Fruit fly (Drosophila melanogaster) whole organism, embryonic: ENCODE measurements around the gene CG33286.

ENCODE experiments used
- CG10209 ChIP-seq: fragments of 200-800 bp; sonication (Bioruptor generic); optimal IDR thresholded peaks from 3 replicates; lab custom pipeline; 2017; ENCODE audit warnings: missing biosample characterization, mild to moderate bottlenecking, missing genetic modification characterization, missing genetic modification reagents
- CG10979 ChIP-seq: fragments of 200-800 bp; sonication (Bioruptor generic); optimal IDR thresholded peaks from 2 replicates; lab custom pipeline; 2018; ENCODE audit warnings: missing biosample characterization, mild to moderate bottlenecking, missing genetic modification characterization, moderate library complexity
- CG12104 ChIP-seq: fragments of 200-800 bp; sonication (Bioruptor generic); optimal IDR thresholded peaks from 3 replicates; lab custom pipeline; 2016; ENCODE audit warnings: missing biosample characterization, missing genetic modification characterization
- CG12155 ChIP-seq: fragments of 200-800 bp; sonication (Bioruptor generic); optimal IDR thresholded peaks from 3 replicates; lab custom pipeline; 2016; ENCODE audit warnings: missing biosample characterization, missing genetic modification characterization
- CG14965 ChIP-seq: fragments of 200-800 bp; sonication (Bioruptor generic); optimal IDR thresholded peaks from 2 replicates; lab custom pipeline; 2016; ENCODE audit warnings: missing biosample characterization, missing genetic modification characterization, borderline replicate concordance
- CG17568 ChIP-seq: fragments of 200-800 bp; sonication (Bioruptor generic); optimal IDR thresholded peaks from 2 replicates; lab custom pipeline; 2018; ENCODE audit warnings: missing biosample characterization, mild to moderate bottlenecking, missing genetic modification characterization, moderate library complexity
- CG17802 ChIP-seq: fragments of 200-800 bp; sonication (Bioruptor generic); optimal IDR thresholded peaks from 2 replicates; lab custom pipeline; 2018; ENCODE audit warnings: missing biosample characterization, mild to moderate bottlenecking, missing genetic modification characterization, moderate library complexity
- CG18476 ChIP-seq: fragments of 200-800 bp; sonication (Bioruptor generic); optimal IDR thresholded peaks from 2 replicates; lab custom pipeline; 2016; ENCODE audit warnings: missing biosample characterization, mild to moderate bottlenecking, missing genetic modification characterization
- CG18599 ChIP-seq: fragments of 200-800 bp; sonication (Bioruptor generic); optimal IDR thresholded peaks from 3 replicates; lab custom pipeline; 2017; ENCODE audit warnings: missing biosample characterization, missing genetic modification characterization, mild to moderate bottlenecking, moderate library complexity, missing genetic modification reagents
- CG18764 ChIP-seq: fragments of 200-800 bp; sonication (Bioruptor generic); optimal IDR thresholded peaks from 3 replicates; lab custom pipeline; 2016; ENCODE audit warnings: missing biosample characterization, missing genetic modification characterization
- CG30403 ChIP-seq: fragments of 200-800 bp; sonication (Bioruptor generic); optimal IDR thresholded peaks from 3 replicates; lab custom pipeline; 2016; ENCODE audit warnings: missing biosample characterization, missing genetic modification characterization
- CG31365 ChIP-seq: fragments of 200-800 bp; sonication (Bioruptor generic); optimal IDR thresholded peaks from 2 replicates; lab custom pipeline; 2018; ENCODE audit warnings: missing biosample characterization, mild to moderate bottlenecking, missing genetic modification characterization
- CG4617 ChIP-seq: fragments of 200-800 bp; sonication (Bioruptor generic); optimal IDR thresholded peaks from 3 replicates; lab custom pipeline; 2016; ENCODE audit warnings: missing biosample characterization, missing genetic modification characterization, borderline replicate concordance
- CG7556 ChIP-seq: fragments of 200-800 bp; sonication (Bioruptor generic); optimal IDR thresholded peaks from 2 replicates; lab custom pipeline; 2017; ENCODE audit warnings: missing biosample characterization, mild to moderate bottlenecking, missing genetic modification characterization
- CG9437 ChIP-seq: fragments of 200-800 bp; sonication (Bioruptor generic); optimal IDR thresholded peaks from 2 replicates; lab custom pipeline; 2018; ENCODE audit warnings: missing biosample characterization, mild to moderate bottlenecking, missing genetic modification characterization
- CG9817 ChIP-seq: fragments of 200-800 bp; sonication (Bioruptor generic); optimal IDR thresholded peaks from 2 replicates; lab custom pipeline; 2018; ENCODE audit warnings: missing biosample characterization, mild to moderate bottlenecking, missing genetic modification characterization, moderate library complexity
- CG9876 ChIP-seq: fragments of 200-800 bp; sonication (Bioruptor generic); optimal IDR thresholded peaks from 2 replicates; lab custom pipeline; 2016; ENCODE audit warnings: missing biosample characterization, missing genetic modification characterization
- CHES-1-like ChIP-seq: fragments of 200-800 bp; sonication (Bioruptor generic); optimal IDR thresholded peaks from 2 replicates; lab custom pipeline; 2016; ENCODE audit warnings: missing biosample characterization, missing genetic modification characterization
- CrebB ChIP-seq: fragments of 200-800 bp; sonication (Bioruptor generic); optimal IDR thresholded peaks from 3 replicates; lab custom pipeline; 2018; ENCODE audit warnings: missing biosample characterization, mild to moderate bottlenecking, missing genetic modification characterization
- Dad ChIP-seq: fragments of 200-800 bp; sonication (Bioruptor generic); optimal IDR thresholded peaks from 3 replicates; lab custom pipeline; 2016; ENCODE audit warnings: missing biosample characterization, missing genetic modification characterization
- Fer2 ChIP-seq: fragments of 200-800 bp; sonication (Bioruptor generic); optimal IDR thresholded peaks from 2 replicates; lab custom pipeline; 2018; ENCODE audit warnings: missing biosample characterization, mild to moderate bottlenecking, missing genetic modification characterization, moderate library complexity
- Hand ChIP-seq: fragments of 200-800 bp; sonication (Bioruptor generic); optimal IDR thresholded peaks from 2 replicates; lab custom pipeline; 2017; ENCODE audit warnings: mild to moderate bottlenecking, missing biosample characterization, missing genetic modification reagents, missing genetic modification characterization
- Hr78 ChIP-seq, 2 experiments: fragments of 200-800 bp in 1 of 2; fragments of >200 bp in 1 of 2; sonication (Bioruptor generic) in 1 of 2; optimal IDR thresholded peaks; 2 replicates each; lab custom pipeline; 2017 to 2019; ENCODE audit warnings: missing biosample characterization in 2 of 2, missing genetic modification characterization in 2 of 2, mild to moderate bottlenecking in 1 of 2, moderate library complexity in 1 of 2
- Med ChIP-seq: fragments of 200-800 bp; sonication (Bioruptor generic); peaks from one replicate; lab custom pipeline; 2016; ENCODE audit warnings: missing biosample characterization, missing genetic modification characterization, mild to moderate bottlenecking, inconsistent platforms, moderate library complexity
- Trl ChIP-seq, 3 experiments: fragments of >200 bp in 2 of 3; fragments of 200-800 bp in 1 of 3; sonication (Bioruptor generic) in 1 of 3; optimal IDR thresholded peaks; 2 replicates in 1 of 3; 3 replicates in 2 of 3; lab custom pipeline; 2016 to 2017; ENCODE audit warnings: missing biosample characterization in 1 of 3, missing genetic modification characterization in 1 of 3
- ac ChIP-seq: fragments of 200-800 bp; sonication (Bioruptor generic); optimal IDR thresholded peaks from 3 replicates; lab custom pipeline; 2017; ENCODE audit warnings: missing biosample characterization, mild to moderate bottlenecking, missing genetic modification characterization
- amos ChIP-seq: fragments of 200-800 bp; sonication (Bioruptor generic); IDR thresholded peaks from 2 replicates; pipeline ENCODE4 v1.3.6; 2022; ENCODE audit warnings: missing biosample characterization, missing genetic modification characterization; ENCODE audit not compliant: partially characterized antibody
- cato ChIP-seq: fragments of 200-800 bp; sonication (Bioruptor generic); optimal IDR thresholded peaks from 2 replicates; lab custom pipeline; 2016; ENCODE audit warnings: missing biosample characterization, missing genetic modification characterization, borderline replicate concordance
- crc ChIP-seq: fragments of 200-800 bp; sonication (Bioruptor generic); optimal IDR thresholded peaks from 2 replicates; lab custom pipeline; 2016; ENCODE audit warnings: missing biosample characterization, missing genetic modification characterization
- crp ChIP-seq, 2 experiments: fragments of 200-800 bp; sonication (Bioruptor generic); optimal IDR thresholded peaks; 2 replicates in 1 of 2; 3 replicates in 1 of 2; lab custom pipeline; 2017; ENCODE audit warnings: missing biosample characterization in 2 of 2, missing genetic modification characterization in 2 of 2, mild to moderate bottlenecking in 1 of 2, moderate library complexity in 1 of 2
- cwo ChIP-seq: fragments of 200-800 bp; sonication (Bioruptor generic); optimal IDR thresholded peaks from 3 replicates; lab custom pipeline; 2017; ENCODE audit warnings: missing biosample characterization, missing genetic modification characterization, mild to moderate bottlenecking, moderate library complexity, missing genetic modification reagents
- dati ChIP-seq: fragments of 200-800 bp; sonication (Bioruptor generic); IDR thresholded peaks from 2 replicates; pipeline ENCODE4 v1.3.6; 2022; ENCODE audit warnings: missing biosample characterization, missing genetic modification characterization
- emc ChIP-seq: fragments of 200-800 bp; sonication (Bioruptor generic); optimal IDR thresholded peaks from 2 replicates; lab custom pipeline; 2016; ENCODE audit warnings: missing biosample characterization, missing genetic modification characterization
- ewg ChIP-seq: fragments of 200-800 bp; sonication (Bioruptor generic); optimal IDR thresholded peaks from 3 replicates; lab custom pipeline; 2017; ENCODE audit warnings: mild to moderate bottlenecking, missing biosample characterization, missing genetic modification reagents, missing genetic modification characterization
- grn ChIP-seq: fragments of 200-800 bp; sonication (Bioruptor generic); optimal IDR thresholded peaks from 3 replicates; lab custom pipeline; 2017; ENCODE audit warnings: missing biosample characterization, missing genetic modification characterization
- hb ChIP-seq: fragments of 200-800 bp; sonication (Bioruptor generic); IDR thresholded peaks from 3 replicates; pipeline ENCODE4 v1.3.6; 2022; ENCODE audit warnings: missing biosample characterization, missing genetic modification characterization; ENCODE audit not compliant: partially characterized antibody
- hbn ChIP-seq: fragments of 200-800 bp; sonication (Bioruptor generic); IDR thresholded peaks from 2 replicates; pipeline ENCODE4 v1.3.6; 2022; ENCODE audit warnings: missing biosample characterization, missing genetic modification characterization; ENCODE audit not compliant: partially characterized antibody
- her ChIP-seq: fragments of 200-800 bp; sonication (Bioruptor generic); optimal IDR thresholded peaks from 2 replicates; lab custom pipeline; 2016; ENCODE audit warnings: missing biosample characterization, missing genetic modification characterization
- mld ChIP-seq: fragments of 200-800 bp; sonication (Bioruptor generic); IDR thresholded peaks from 3 replicates; pipeline ENCODE4 v1.3.6; 2022; ENCODE audit warnings: missing biosample characterization, missing genetic modification characterization; ENCODE audit not compliant: partially characterized antibody
- pb ChIP-seq: fragments of 200-800 bp; sonication (Bioruptor generic); optimal IDR thresholded peaks from 3 replicates; lab custom pipeline; 2016; ENCODE audit warnings: missing biosample characterization, missing genetic modification characterization
- pfk ChIP-seq: fragments of 200-800 bp; sonication (Bioruptor generic); optimal IDR thresholded peaks from 2 replicates; lab custom pipeline; 2018; ENCODE audit warnings: missing biosample characterization, mild to moderate bottlenecking, missing genetic modification characterization, moderate library complexity
- ranshi ChIP-seq: fragments of 200-800 bp; sonication (Bioruptor generic); IDR thresholded peaks from 2 replicates; pipeline ENCODE4 v1.3.6; 2022; ENCODE audit warnings: missing biosample characterization, missing genetic modification characterization
- sr ChIP-seq: fragments of 200-800 bp; sonication (Bioruptor generic); IDR thresholded peaks from 3 replicates; pipeline ENCODE4 v1.3.6; 2022; ENCODE audit warnings: missing biosample characterization, missing genetic modification characterization
- stwl ChIP-seq: fragments of 200-800 bp; sonication (Bioruptor generic); optimal IDR thresholded peaks from 3 replicates; lab custom pipeline; 2018; ENCODE audit warnings: missing biosample characterization, mild to moderate bottlenecking, missing genetic modification characterization, moderate library complexity
- tna ChIP-seq: fragments of 200-800 bp; sonication (Bioruptor generic); IDR thresholded peaks from 2 replicates; pipeline ENCODE4 v1.3.6; 2022; ENCODE audit warnings: missing biosample characterization, missing genetic modification characterization; ENCODE audit not compliant: partially characterized antibody
- tx ChIP-seq: fragments of 200-800 bp; sonication (Bioruptor generic); optimal IDR thresholded peaks from 2 replicates; lab custom pipeline; 2016; ENCODE audit warnings: missing biosample characterization, missing genetic modification characterization

The CG33286 gene

DNA sequence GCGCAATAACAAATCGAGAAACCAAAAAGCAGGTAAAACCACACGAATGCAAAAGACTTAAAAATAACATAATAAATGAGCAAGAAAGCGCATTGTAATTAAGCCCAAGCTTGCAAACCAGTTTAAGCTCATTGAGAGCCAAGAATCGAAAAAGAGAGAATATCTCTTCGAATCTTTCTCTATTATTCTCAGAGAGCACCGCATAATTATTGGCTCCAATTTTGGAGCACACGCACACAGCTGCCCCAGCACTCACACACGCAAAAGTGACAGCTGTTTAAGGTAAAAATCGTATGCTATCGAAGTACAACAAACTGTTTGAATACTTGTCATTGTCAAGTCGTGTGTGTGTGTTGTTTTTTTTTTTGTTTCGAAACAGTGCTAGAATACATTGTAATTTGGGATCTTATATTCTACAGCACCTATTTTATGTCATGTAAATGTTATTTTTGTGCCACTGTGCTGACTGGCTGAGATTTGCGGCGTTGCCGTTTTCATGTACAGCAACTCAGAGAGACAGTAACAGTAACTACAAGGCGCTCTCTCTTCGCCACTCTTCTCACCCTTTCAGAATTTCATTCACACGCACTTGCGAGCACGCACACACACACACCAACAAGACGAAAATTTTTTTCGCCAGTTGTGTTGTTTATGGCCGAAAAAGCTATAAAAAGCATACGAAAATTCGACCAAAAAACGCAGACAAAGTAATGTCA, 35.1 kb upstream of the CG33286 start (continued):
- TF ChIP-seq ac (GFP tag; lab: Kevin White, UChicago) (no peak), crc (GFP tag; lab: Kevin White, UChicago) (no peak), hb (GFP tag; lab: Robert Waterston, UW) (no peak), CG14965 (GFP tag; lab: Kevin White, UChicago) (no peak), CG7556 (GFP tag; lab: Kevin White, UChicago) (peak; percentile 46), Trl (optimal IDR thresholded peaks at IDR 0.05; lab: Kevin White, UChicago) (peak; percentile 76 to 83), Trl (GFP tag; optimal IDR thresholded peaks at IDR 0.05; lab: Kevin White, UChicago) (peak; percentile 6), CG30403 (GFP tag; lab: Kevin White, UChicago) (peak; percentile 46), CG9817 (tag; lab: Kevin White, UChicago) (no peak), pb (GFP tag; lab: Kevin White, UChicago) (no peak), Med (GFP tag; lab: Kevin White, UChicago) (peak; percentile 84), CG12155 (peak; percentile 46), CG17802 (tag; lab: Kevin White, UChicago) (no peak), tna (GFP tag; lab: Robert Waterston, UW) (no peak), CG10209 (peak; percentile 18), emc (no peak), crp (GFP tag; optimal IDR thresholded peaks at IDR 0.05; lab: Kevin White, UChicago) (peak in 1 of 2 experiments; percentile 69), CG18476 (GFP tag; lab: Kevin White, UChicago) (no peak), grn (GFP tag; lab: Kevin White, UChicago) (no peak), CG10979 (tag; lab: Kevin White, UChicago) (peak; percentile 20), her (GFP tag; lab: Kevin White, UChicago) (peak; percentile 49), pfk (no peak), CG9437 (GFP tag; lab: Kevin White, UChicago) (peak; percentile 4), mld (GFP tag; lab: Robert Waterston, UW) (no peak), CG9876 (GFP tag; lab: Kevin White, UChicago) (no peak), amos (GFP tag; lab: Robert Waterston, UW) (no peak), dati (GFP tag; lab: Robert Waterston, UW) (no peak), Hr78 (GFP tag; optimal IDR thresholded peaks at IDR 0.05; lab: Kevin White, UChicago) (no peak), tx (GFP tag; lab: Kevin White, UChicago) (peak; percentile 49), CG31365 (tag; lab: Kevin White, UChicago) (no peak), ewg (peak; percentile 16), Fer2 (no peak), CrebB (no peak), Hand (GFP tag; lab: Kevin White, UChicago) (no peak), ranshi (peak; percentile 59; the same call in 1 of the 2 replicates), CG18764 (GFP tag; lab: Kevin White, UChicago) (no peak), CG4617 (GFP tag; lab: Kevin White, UChicago) (no peak), sr (GFP tag; lab: Robert Waterston, UW) (no peak), cwo (peak; percentile 71), CG18599 (GFP tag; lab: Kevin White, UChicago) (peak; percentile 74), cato (GFP tag; lab: Kevin White, UChicago) (no peak), Dad (GFP tag; lab: Kevin White, UChicago) (peak; percentile 4), CG17568 (no peak), CG12104 (GFP tag; lab: Kevin White, UChicago) (peak; percentile 26), hbn (GFP tag; lab: Robert Waterston, UW) (no peak), stwl (no peak), CHES-1-like (peak; percentile 73)
